Worm (Caenorhabditis elegans) whole organism, late embryonic: ENCODE data around the gene gop-1.

Experiments
- C08G9.2 ChIP-seq: sonication (generic microtip); optimal IDR thresholded peaks from 2 replicates; lab custom pipeline; 2016; ENCODE audit warnings: mild to moderate bottlenecking, missing genetic modification characterization, moderate library complexity, missing compliant biosample characterization
- C38D4.7 ChIP-seq: fragments of 200-800 bp; sonication (Bioruptor generic); optimal IDR thresholded peaks from 2 replicates; lab custom pipeline; 2018; ENCODE audit warnings: mild to moderate bottlenecking, missing genetic modification characterization, moderate library complexity, missing compliant biosample characterization
- F13H6.1 ChIP-seq: sonication (generic microtip); optimal IDR thresholded peaks from 2 replicates; lab custom pipeline; 2016; ENCODE audit warnings: missing genetic modification characterization, missing compliant biosample characterization
- T23F11.4 ChIP-seq: fragments of 200-800 bp; sonication (Bioruptor generic); optimal IDR thresholded peaks from 2 replicates; lab custom pipeline; 2018; ENCODE audit warnings: mild to moderate bottlenecking, missing genetic modification characterization, missing compliant biosample characterization
- Y22D7AL.16 ChIP-seq: sonication (generic microtip); optimal IDR thresholded peaks from 2 replicates; lab custom pipeline; 2016; ENCODE audit warnings: missing genetic modification characterization, missing compliant biosample characterization
- ceh-14 ChIP-seq: sonication (generic microtip); optimal IDR thresholded peaks from 2 replicates; lab custom pipeline; 2016; ENCODE audit warnings: missing genotype, missing genetic modification characterization, missing compliant biosample characterization
- ceh-18 ChIP-seq: sonication (generic microtip); optimal IDR thresholded peaks from 2 replicates; lab custom pipeline; 2016; ENCODE audit warnings: missing genetic modification characterization, missing compliant biosample characterization
- ceh-19 ChIP-seq: fragments of 200-800 bp; sonication (Bioruptor generic); optimal IDR thresholded peaks from 2 replicates; lab custom pipeline; 2018; ENCODE audit warnings: mild to moderate bottlenecking, missing genetic modification characterization, missing compliant biosample characterization
- ceh-2 ChIP-seq: sonication (generic microtip); optimal IDR thresholded peaks from 2 replicates; lab custom pipeline; 2016; ENCODE audit warnings: missing genotype, missing genetic modification characterization, missing compliant biosample characterization
- ceh-22 ChIP-seq: sonication (generic microtip); optimal IDR thresholded peaks from 2 replicates; lab custom pipeline; 2017; ENCODE audit warnings: missing biosample characterization, missing genetic modification characterization
- ceh-24 ChIP-seq: sonication (generic microtip); optimal IDR thresholded peaks from 2 replicates; lab custom pipeline; 2016; ENCODE audit warnings: mild to moderate bottlenecking, missing genetic modification characterization, missing compliant biosample characterization
- ceh-31 ChIP-seq: sonication (generic microtip); optimal IDR thresholded peaks from 2 replicates; lab custom pipeline; 2016; ENCODE audit warnings: missing genetic modification characterization, missing compliant biosample characterization
- ceh-34 ChIP-seq: sonication (generic microtip); optimal IDR thresholded peaks from 2 replicates; lab custom pipeline; 2016; ENCODE audit warnings: mild to moderate bottlenecking, missing genetic modification characterization, missing compliant biosample characterization
- ceh-48 ChIP-seq: sonication (generic microtip); optimal IDR thresholded peaks from 2 replicates; lab custom pipeline; 2016; ENCODE audit warnings: missing genetic modification characterization, inconsistent platforms, missing compliant biosample characterization
- ceh-9 ChIP-seq: sonication (generic microtip); optimal IDR thresholded peaks from 2 replicates; lab custom pipeline; 2016; ENCODE audit warnings: mild to moderate bottlenecking, missing genetic modification characterization, inconsistent platforms, missing compliant biosample characterization
- che-1 ChIP-seq: sonication (generic microtip); optimal IDR thresholded peaks from 2 replicates; lab custom pipeline; 2016; ENCODE audit warnings: mild to moderate bottlenecking, missing genetic modification characterization, missing compliant biosample characterization
- elt-2 ChIP-seq: sonication (generic microtip); optimal IDR thresholded peaks from 2 replicates; lab custom pipeline; 2016; ENCODE audit warnings: missing genetic modification reagents, missing genetic modification characterization, missing compliant biosample characterization
- ets-4 ChIP-seq: sonication (generic microtip); optimal IDR thresholded peaks from 2 replicates; lab custom pipeline; 2016; ENCODE audit warnings: missing genetic modification characterization, missing compliant biosample characterization
- fkh-10 ChIP-seq: fragments of 150-350 bp; optimal IDR thresholded peaks from 2 replicates; lab custom pipeline; 2014; ENCODE audit warnings: missing biosample characterization, missing genetic modification reagents, missing genetic modification characterization
- fkh-6 ChIP-seq: sonication (generic microtip); optimal IDR thresholded peaks from 2 replicates; lab custom pipeline; 2016; ENCODE audit warnings: missing genetic modification characterization, missing compliant biosample characterization
- gmeb-2 ChIP-seq: sonication (generic microtip); optimal IDR thresholded peaks from 2 replicates; lab custom pipeline; 2016; ENCODE audit warnings: missing genetic modification characterization, inconsistent platforms, missing compliant biosample characterization
- hlh-13 ChIP-seq: fragments of 200-800 bp; sonication (Bioruptor generic); optimal IDR thresholded peaks from 2 replicates; lab custom pipeline; 2018; ENCODE audit warnings: mild to moderate bottlenecking, missing genetic modification characterization, missing compliant biosample characterization
- hlh-15 ChIP-seq: sonication (generic microtip); optimal IDR thresholded peaks from 2 replicates; lab custom pipeline; 2016; ENCODE audit warnings: missing genetic modification characterization, missing compliant biosample characterization
- hlh-6 ChIP-seq: sonication (generic microtip); optimal IDR thresholded peaks from 2 replicates; lab custom pipeline; 2016; ENCODE audit warnings: missing genotype, missing genetic modification characterization, missing compliant biosample characterization
- hlh-8 ChIP-seq: sonication (generic microtip); optimal IDR thresholded peaks from 2 replicates; lab custom pipeline; 2016; ENCODE audit warnings: missing genotype, missing genetic modification characterization, missing compliant biosample characterization
- lim-6 ChIP-seq: sonication (generic microtip); optimal IDR thresholded peaks from 2 replicates; lab custom pipeline; 2016; ENCODE audit warnings: missing genetic modification characterization, missing compliant biosample characterization
- madf-2 ChIP-seq: sonication (generic microtip); optimal IDR thresholded peaks from 2 replicates; lab custom pipeline; 2017; ENCODE audit warnings: missing genetic modification characterization, missing compliant biosample characterization
- mec-3 ChIP-seq: sonication (generic microtip); optimal IDR thresholded peaks from 2 replicates; lab custom pipeline; 2016; ENCODE audit warnings: borderline replicate concordance, missing genetic modification characterization, missing compliant biosample characterization
- nhr-11 ChIP-seq: fragments of 150-350 bp; optimal IDR thresholded peaks from 2 replicates; lab custom pipeline; 2014; ENCODE audit warnings: missing biosample characterization, missing genetic modification characterization
- nhr-232 ChIP-seq: sonication (generic microtip); optimal IDR thresholded peaks from 2 replicates; lab custom pipeline; 2016; ENCODE audit warnings: missing genetic modification characterization, missing compliant biosample characterization
- npax-4 ChIP-seq: sonication (generic microtip); optimal IDR thresholded peaks from 2 replicates; lab custom pipeline; 2016; ENCODE audit warnings: missing genetic modification characterization, missing compliant biosample characterization
- pag-3 ChIP-seq: sonication (generic microtip); optimal IDR thresholded peaks from 2 replicates; lab custom pipeline; 2016; ENCODE audit warnings: missing compliant biosample characterization, missing genetic modification characterization, borderline replicate concordance
- pat-9 ChIP-seq: fragments of 200-800 bp; sonication (Bioruptor generic); optimal IDR thresholded peaks from 2 replicates; lab custom pipeline; 2018; ENCODE audit warnings: mild to moderate bottlenecking, missing genetic modification characterization, moderate library complexity, missing compliant biosample characterization
- pax-1 ChIP-seq: fragments of 150-350 bp; optimal IDR thresholded peaks from 2 replicates; lab custom pipeline; 2014; ENCODE audit warnings: missing biosample characterization, missing genetic modification characterization
- pha-2 ChIP-seq: sonication (generic microtip); optimal IDR thresholded peaks from 2 replicates; lab custom pipeline; 2017; ENCODE audit warnings: mild to moderate bottlenecking, missing genetic modification characterization, missing compliant biosample characterization
- pha-4 ChIP-seq: fragments of 150-350 bp; optimal IDR thresholded peaks from 2 replicates; lab custom pipeline; 2018; ENCODE audit warnings: missing biosample characterization, missing genetic modification reagents, missing genetic modification characterization
- pqm-1 ChIP-seq: sonication (generic microtip); optimal IDR thresholded peaks from 2 replicates; lab custom pipeline; 2016; ENCODE audit warnings: missing genetic modification characterization, missing compliant biosample characterization
- pros-1 ChIP-seq: fragments of 150-350 bp; optimal IDR thresholded peaks from 2 replicates; lab custom pipeline; 2014; ENCODE audit warnings: missing biosample characterization, missing genetic modification reagents, missing genetic modification characterization
- ref-2 ChIP-seq: sonication (generic microtip); optimal IDR thresholded peaks from 2 replicates; lab custom pipeline; 2016; ENCODE audit warnings: missing genetic modification characterization, missing compliant biosample characterization
- sdc-2 ChIP-seq: sonication (generic microtip); optimal IDR thresholded peaks from 2 replicates; lab custom pipeline; 2016; ENCODE audit warnings: missing genotype, missing genetic modification characterization, missing compliant biosample characterization
- sox-2 ChIP-seq: fragments of 200-800 bp; sonication (Bioruptor generic); IDR thresholded peaks from 2 replicates; pipeline ENCODE4 v1.3.6; 2022; ENCODE audit warnings: missing genetic modification reagents, missing genetic modification characterization, missing compliant biosample characterization
- sox-4 ChIP-seq: sonication (generic microtip); optimal IDR thresholded peaks from 2 replicates; lab custom pipeline; 2017; ENCODE audit warnings: mild to moderate bottlenecking, missing genetic modification characterization, inconsistent platforms, missing compliant biosample characterization
- syd-9 ChIP-seq: sonication (generic microtip); optimal IDR thresholded peaks from 2 replicates; lab custom pipeline; 2016; ENCODE audit warnings: mild to moderate bottlenecking, missing genetic modification characterization, moderate library complexity, missing compliant biosample characterization
- tbx-2 ChIP-seq: sonication (generic microtip); optimal IDR thresholded peaks from 2 replicates; lab custom pipeline; 2016; ENCODE audit warnings: missing genetic modification characterization, missing compliant biosample characterization
- ttx-3 ChIP-seq: sonication (generic microtip); optimal IDR thresholded peaks from 2 replicates; lab custom pipeline; 2016; ENCODE audit warnings: missing genetic modification reagents, missing genetic modification characterization, missing compliant biosample characterization
- unc-3 ChIP-seq, 2 experiments: fragments of 200-800 bp in 1 of 2; sonication (Bioruptor generic) in 1 of 2; sonication (generic microtip) in 1 of 2; conservative IDR thresholded peaks in 1 of 2; optimal IDR thresholded peaks in 1 of 2; 2 replicates each; pipeline versions ENCODE4 v1.3.6 to Lab custom; 2016 to 2022; ENCODE audit warnings: missing compliant biosample characterization in 2 of 2, missing genetic modification characterization in 2 of 2, missing genetic modification reagents in 1 of 2
- unc-42 ChIP-seq: sonication (generic microtip); optimal IDR thresholded peaks from 2 replicates; lab custom pipeline; 2016; ENCODE audit warnings: missing genotype, missing genetic modification characterization, missing compliant biosample characterization
- unc-55 ChIP-seq: sonication (generic microtip); optimal IDR thresholded peaks from 2 replicates; lab custom pipeline; 2017; ENCODE audit warnings: missing biosample characterization, missing genetic modification reagents, missing genetic modification characterization
- unc-86 ChIP-seq: sonication (generic microtip); optimal IDR thresholded peaks from 2 replicates; lab custom pipeline; 2016; ENCODE audit warnings: missing genetic modification characterization, missing compliant biosample characterization
- ztf-16 ChIP-seq: sonication (generic microtip); optimal IDR thresholded peaks from 2 replicates; lab custom pipeline; 2017; ENCODE audit warnings: missing genetic modification characterization, missing compliant biosample characterization

gop-1 gene

DNA sequence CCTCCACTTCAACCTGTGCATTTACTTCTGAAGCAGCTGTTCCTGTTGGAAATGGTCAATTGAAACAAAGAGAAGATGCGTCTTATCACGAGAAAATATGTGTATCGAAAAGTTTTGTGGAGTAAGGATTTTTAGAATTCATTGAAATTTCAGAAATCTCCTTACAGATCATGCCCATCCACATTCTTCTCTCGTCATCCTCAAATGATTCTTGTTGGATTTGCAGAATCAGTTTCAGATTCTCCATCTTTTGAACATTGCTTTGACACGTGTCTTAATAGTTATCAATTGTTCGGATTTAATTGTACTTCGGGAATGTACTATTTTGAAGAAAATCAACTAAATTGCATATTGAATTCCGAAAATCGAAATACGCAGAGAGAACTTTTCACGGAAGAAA is 49.8 kb downstream of the gop-1 start:
- TF ChIP-seq tbx-2 (no peak), hlh-13 (GFP tag; lab: Kevin White, UChicago) (no peak), ceh-14 (no peak), ets-4 (tag; lab: Kevin White, UChicago) (no peak), pax-1 (no peak), ceh-19 (no peak), nhr-11 (tag; lab: Kevin White, UChicago) (no peak), ceh-34 (tag; lab: Kevin White, UChicago) (no peak), pag-3 (tag; lab: Kevin White, UChicago) (no peak), lim-6 (tag; lab: Kevin White, UChicago) (no peak), hlh-15 (tag; lab: Kevin White, UChicago) (no peak), pqm-1 (no peak), pat-9 (tag; lab: Kevin White, UChicago) (no peak), ceh-24 (tag; lab: Kevin White, UChicago) (no peak), ztf-16 (tag; lab: Kevin White, UChicago) (no peak), mec-3 (tag; lab: Kevin White, UChicago) (no peak), unc-86 (tag; lab: Kevin White, UChicago) (no peak), ceh-9 (no peak)
- TF ChIP-seq, all 69 proteins: peak for 0

DNA sequence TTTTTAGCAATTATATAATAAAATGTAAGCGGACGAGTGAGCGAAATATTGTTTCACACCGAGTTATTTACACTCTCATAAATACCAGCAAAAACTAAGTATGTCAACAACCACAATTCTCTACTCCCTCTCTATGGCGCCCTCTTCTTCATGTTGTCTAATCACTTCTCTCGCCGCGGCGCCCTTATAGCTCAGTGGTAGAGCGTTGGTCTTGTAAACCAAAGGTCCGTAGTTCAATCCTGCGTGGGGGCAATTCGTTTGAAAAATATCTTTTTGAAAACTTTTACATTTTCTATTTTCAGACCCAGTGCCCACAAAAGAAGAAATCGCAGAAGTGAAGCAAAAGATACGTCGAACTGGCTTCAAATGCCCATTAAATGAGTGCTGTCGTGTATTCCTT is 51.5 kb downstream of the gop-1 start:
- peak; percentile 59 for TF ChIP-seq C38D4.7 (GFP tag; lab: Kevin White, UChicago)
- no peak for TF ChIP-seq pax-1
- TF ChIP-seq lim-6 (tag; lab: Kevin White, UChicago), result no peak
- peak; percentile 14 for TF ChIP-seq pha-2 (tag; lab: Kevin White, UChicago)
- no peak for TF ChIP-seq hlh-8
- TF ChIP-seq che-1 (tag; lab: Kevin White, UChicago), result peak; percentile 73
- TF ChIP-seq pat-9 (tag; lab: Kevin White, UChicago), result peak; percentile 61
- TF ChIP-seq ztf-16 (tag; lab: Kevin White, UChicago), result peak; percentile 72
- no peak for TF ChIP-seq sox-2
- peak; percentile 18 for TF ChIP-seq unc-42 (tag; lab: Kevin White, UChicago)
- TF ChIP-seq ceh-18 (tag; lab: Kevin White, UChicago), result peak; percentile 67
- no peak for TF ChIP-seq fkh-10 (GFP tag; lab: Kevin White, UChicago)
- TF ChIP-seq T23F11.4 (GFP tag; lab: Kevin White, UChicago), result peak; percentile 56
- TF ChIP-seq unc-3 (GFP tag; conservative IDR thresholded peaks at IDR 0.05; lab: Robert Waterston, UW), result peak; percentile 71
- peak; percentile 37 for TF ChIP-seq unc-3 (tag; optimal IDR thresholded peaks at IDR 0.05; lab: Kevin White, UChicago)
- TF ChIP-seq pros-1 (tag; lab: Kevin White, UChicago), result no peak
- no peak for TF ChIP-seq unc-55 (GFP tag; lab: Kevin White, UChicago)
- TF ChIP-seq nhr-11 (tag; lab: Kevin White, UChicago), result no peak
- TF ChIP-seq syd-9, result peak; percentile 46
- TF ChIP-seq ceh-34 (tag; lab: Kevin White, UChicago), result peak; percentile 15
- TF ChIP-seq sdc-2 (tag; lab: Kevin White, UChicago), result peak; percentile 54
- TF ChIP-seq ceh-24 (tag; lab: Kevin White, UChicago), result peak; percentile 35
- TF ChIP-seq pha-4 (tag; lab: Kevin White, UChicago), result no peak
- TF ChIP-seq C08G9.2 (tag; lab: Kevin White, UChicago), result peak; percentile 59
- TF ChIP-seq pag-3 (tag; lab: Kevin White, UChicago), result peak; percentile 30
- TF ChIP-seq ceh-19, result peak; percentile 52
- no peak for TF ChIP-seq ceh-22 (tag; lab: Kevin White, UChicago)
- peak; percentile 50 for TF ChIP-seq elt-2 (tag; lab: Kevin White, UChicago)
- peak; percentile 24 for TF ChIP-seq ceh-48
- peak; percentile 59 for TF ChIP-seq nhr-232 (tag; lab: Kevin White, UChicago)
- TF ChIP-seq fkh-6 (tag; lab: Kevin White, UChicago), result peak; percentile 64
- TF ChIP-seq npax-4, result peak; percentile 44
- peak; percentile 79 for TF ChIP-seq sox-4 (tag; lab: Kevin White, UChicago)
- peak; percentile 73 for TF ChIP-seq ets-4 (tag; lab: Kevin White, UChicago)
- TF ChIP-seq ttx-3, result peak; percentile 61
- TF ChIP-seq gmeb-2 (tag; lab: Kevin White, UChicago), result peak; percentile 66
- peak; percentile 51 for TF ChIP-seq Y22D7AL.16 (tag; lab: Kevin White, UChicago)
- peak; percentile 35 for TF ChIP-seq F13H6.1 (tag; lab: Kevin White, UChicago)
- no peak for TF ChIP-seq mec-3 (tag; lab: Kevin White, UChicago)
- peak; percentile 54 for TF ChIP-seq hlh-6
- peak; percentile 70 for TF ChIP-seq madf-2 (tag; lab: Kevin White, UChicago)
- TF ChIP-seq ceh-31 (tag; lab: Kevin White, UChicago), result peak; percentile 34
- peak; percentile 46 for TF ChIP-seq ceh-2 (tag; lab: Kevin White, UChicago)
- peak; percentile 49 for TF ChIP-seq ref-2 (tag; lab: Kevin White, UChicago)
